Fruit fly (Drosophila melanogaster) whole organism, prepupa: Measurements from ENCODE around the gene PolG1.

Experiments
- CG10631 ChIP-seq: fragments of 200-800 bp; sonication (Bioruptor generic); optimal IDR thresholded peaks from 2 replicates; lab custom pipeline; 2016; ENCODE audit warnings: missing biosample characterization, missing genetic modification characterization
- CG11294 ChIP-seq: fragments of 200-800 bp; sonication (Bioruptor generic); IDR thresholded peaks from 2 replicates; pipeline ENCODE4 v1.3.6; 2022; ENCODE audit warnings: missing biosample characterization, missing genetic modification characterization
- CG1621 ChIP-seq: fragments of 200-800 bp; sonication (Bioruptor generic); optimal IDR thresholded peaks from 3 replicates; lab custom pipeline; 2018; ENCODE audit warnings: missing biosample characterization, mild to moderate bottlenecking, missing genetic modification characterization
- CG32006 ChIP-seq: fragments of 200-800 bp; sonication (Bioruptor generic); optimal IDR thresholded peaks from 3 replicates; lab custom pipeline; 2017; ENCODE audit warnings: missing biosample characterization, mild to moderate bottlenecking, missing genetic modification characterization
- CG34406 ChIP-seq: fragments of 200-800 bp; sonication (Bioruptor generic); optimal IDR thresholded peaks from 3 replicates; lab custom pipeline; 2016; ENCODE audit warnings: missing biosample characterization, missing genetic modification characterization
- CG3919 ChIP-seq: fragments of 200-800 bp; sonication (Bioruptor generic); optimal IDR thresholded peaks from 3 replicates; lab custom pipeline; 2016; ENCODE audit warnings: missing biosample characterization, missing genetic modification characterization
- CG4318 ChIP-seq: fragments of 200-800 bp; sonication (Bioruptor generic); optimal IDR thresholded peaks from 3 replicates; lab custom pipeline; 2017; ENCODE audit warnings: missing biosample characterization, mild to moderate bottlenecking, missing genetic modification characterization
- CG6276 ChIP-seq: fragments of 200-800 bp; sonication (Bioruptor generic); optimal IDR thresholded peaks from 2 replicates; lab custom pipeline; 2017; ENCODE audit warnings: missing biosample characterization, mild to moderate bottlenecking, missing genetic modification characterization
- CG6854 ChIP-seq: fragments of 200-800 bp; sonication (Bioruptor generic); optimal IDR thresholded peaks from 2 replicates; lab custom pipeline; 2017; ENCODE audit warnings: missing biosample characterization, mild to moderate bottlenecking, missing genetic modification characterization
- CG7368 ChIP-seq: fragments of 200-800 bp; sonication (Bioruptor generic); optimal IDR thresholded peaks from 3 replicates; lab custom pipeline; 2016; ENCODE audit warnings: missing biosample characterization, missing genetic modification characterization
- CG8119 ChIP-seq: fragments of 200-800 bp; sonication (Bioruptor generic); IDR thresholded peaks from 3 replicates; pipeline ENCODE4 v1.3.6; 2022; ENCODE audit warnings: missing biosample characterization, missing genetic modification characterization
- CG8319 ChIP-seq: fragments of 200-800 bp; sonication (Bioruptor generic); optimal IDR thresholded peaks from 3 replicates; lab custom pipeline; 2016; ENCODE audit warnings: missing biosample characterization, missing genetic modification characterization
- CG8632 ChIP-seq: fragments of 200-800 bp; sonication (Bioruptor generic); optimal IDR thresholded peaks from 3 replicates; lab custom pipeline; 2016; ENCODE audit warnings: missing biosample characterization, missing genetic modification characterization
- CG9139 ChIP-seq: fragments of 200-800 bp; sonication (Bioruptor generic); optimal IDR thresholded peaks from 3 replicates; lab custom pipeline; 2017; ENCODE audit warnings: missing biosample characterization, mild to moderate bottlenecking, missing genetic modification characterization
- Eip75B ChIP-seq: fragments of 200-800 bp; sonication (Bioruptor generic); optimal IDR thresholded peaks from 3 replicates; lab custom pipeline; 2016; ENCODE audit warnings: missing biosample characterization, missing genetic modification characterization
- Eip78C ChIP-seq: fragments of 200-800 bp; sonication (Bioruptor generic); peaks from one replicate; lab custom pipeline; 2016; ENCODE audit warnings: missing biosample characterization, missing genetic modification characterization
- Eip93F ChIP-seq: fragments of 200-800 bp; sonication (Bioruptor generic); optimal IDR thresholded peaks from 2 replicates; lab custom pipeline; 2016; ENCODE audit warnings: missing biosample characterization, mild to moderate bottlenecking, missing genetic modification characterization
- Gug ChIP-seq: fragments of 200-800 bp; sonication (Bioruptor generic); IDR thresholded peaks from 2 replicates; pipeline ENCODE4 v1.3.6; 2022; ENCODE audit warnings: missing biosample characterization, missing genetic modification characterization
- Hr39 ChIP-seq: fragments of 200-800 bp; sonication (Bioruptor generic); optimal IDR thresholded peaks from 2 replicates; lab custom pipeline; 2016; ENCODE audit warnings: missing biosample characterization, missing genetic modification characterization
- Hr4 ChIP-seq: fragments of 200-800 bp; sonication (Bioruptor generic); optimal IDR thresholded peaks from 3 replicates; lab custom pipeline; 2016; ENCODE audit warnings: missing biosample characterization, missing genetic modification characterization
- Lpt ChIP-seq: fragments of 200-800 bp; sonication (Bioruptor generic); optimal IDR thresholded peaks from 3 replicates; lab custom pipeline; 2016; ENCODE audit warnings: missing biosample characterization, missing genetic modification characterization
- Met ChIP-seq: fragments of 200-800 bp; sonication (Bioruptor generic); optimal IDR thresholded peaks from 3 replicates; lab custom pipeline; 2016; ENCODE audit warnings: missing biosample characterization, missing genetic modification characterization
- OdsH ChIP-seq: fragments of 200-800 bp; sonication (Bioruptor generic); optimal IDR thresholded peaks from 3 replicates; lab custom pipeline; 2016; ENCODE audit warnings: missing biosample characterization, missing genetic modification characterization
- Smox ChIP-seq: fragments of 200-800 bp; sonication (Bioruptor generic); optimal IDR thresholded peaks from 3 replicates; lab custom pipeline; 2016; ENCODE audit warnings: missing biosample characterization, missing genetic modification characterization
- Sox102F ChIP-seq: fragments of 200-800 bp; sonication (Bioruptor generic); optimal IDR thresholded peaks from 2 replicates; lab custom pipeline; 2016; ENCODE audit warnings: missing biosample characterization, mild to moderate bottlenecking, missing genetic modification characterization
- Sox14 ChIP-seq: fragments of 200-800 bp; sonication (Bioruptor generic); optimal IDR thresholded peaks from 3 replicates; lab custom pipeline; 2016; ENCODE audit warnings: missing biosample characterization, missing genetic modification characterization
- Sox15 ChIP-seq: fragments of 200-800 bp; sonication (Bioruptor generic); optimal IDR thresholded peaks from 3 replicates; lab custom pipeline; 2016; ENCODE audit warnings: missing biosample characterization, missing genetic modification characterization
- cyc ChIP-seq: fragments of 200-800 bp; sonication (Bioruptor generic); optimal IDR thresholded peaks from 3 replicates; lab custom pipeline; 2016; ENCODE audit warnings: missing biosample characterization, missing genetic modification characterization
- eg ChIP-seq: fragments of 200-800 bp; sonication (Bioruptor generic); IDR thresholded peaks from 3 replicates; pipeline ENCODE4 v1.3.6; 2022; ENCODE audit warnings: missing biosample characterization, missing genetic modification characterization
- esn ChIP-seq: fragments of 200-800 bp; sonication (Bioruptor generic); optimal IDR thresholded peaks from 2 replicates; lab custom pipeline; 2016; ENCODE audit warnings: missing biosample characterization, mild to moderate bottlenecking, missing genetic modification characterization, moderate library complexity
- fd85E ChIP-seq: fragments of 200-800 bp; sonication (Bioruptor generic); optimal IDR thresholded peaks from 3 replicates; lab custom pipeline; 2016; ENCODE audit warnings: missing biosample characterization, missing genetic modification characterization
- fkh ChIP-seq: fragments of 200-800 bp; sonication (Bioruptor generic); optimal IDR thresholded peaks from 3 replicates; lab custom pipeline; 2017; ENCODE audit warnings: missing biosample characterization, mild to moderate bottlenecking, missing genetic modification characterization, moderate library complexity
- net ChIP-seq: fragments of 200-800 bp; sonication (Bioruptor generic); optimal IDR thresholded peaks from 3 replicates; lab custom pipeline; 2016; ENCODE audit warnings: missing biosample characterization, missing genetic modification characterization
- salr ChIP-seq, 2 experiments: fragments of 200-800 bp; sonication (Bioruptor generic); optimal IDR thresholded peaks; 3 replicates each; lab custom pipeline; 2016 to 2018; ENCODE audit warnings: missing biosample characterization in 2 of 2, missing genetic modification characterization in 2 of 2, mild to moderate bottlenecking in 1 of 2
- spab ChIP-seq: fragments of 200-800 bp; sonication (Bioruptor generic); optimal IDR thresholded peaks from 2 replicates; lab custom pipeline; 2017; ENCODE audit warnings: missing biosample characterization, mild to moderate bottlenecking, missing genetic modification characterization, missing genetic modification reagents
- ss ChIP-seq, 2 experiments: fragments of 200-800 bp; sonication (Bioruptor generic); optimal IDR thresholded peaks; 2 replicates in 1 of 2; 3 replicates in 1 of 2; lab custom pipeline; 2017 to 2018; ENCODE audit warnings: mild to moderate bottlenecking in 2 of 2, missing biosample characterization in 2 of 2, missing genetic modification characterization in 2 of 2, moderate library complexity in 1 of 2
- svp ChIP-seq: fragments of 200-800 bp; sonication (Bioruptor generic); peaks from one replicate; lab custom pipeline; 2016; ENCODE audit warnings: missing biosample characterization, missing genetic modification characterization
- topi ChIP-seq: fragments of 200-800 bp; sonication (Bioruptor generic); optimal IDR thresholded peaks from 3 replicates; lab custom pipeline; 2016; ENCODE audit warnings: missing biosample characterization, missing genetic modification characterization

PolG1 gene

dm6 chr2L:13827557-13827956, at the start of gene PolG1:
Gene PolG1 (minus strand): TSS chr2L:13827772.
- TF ChIP-seq CG8119 (GFP tag; lab: Robert Waterston, UW) (no peak), CG1621 (tag; lab: Kevin White, UChicago) (peak; percentile 77)

dm6 chr2L:13876698-13877097, 49.1 kb upstream of the PolG1 start:
- TF ChIP-seq Eip78C (GFP tag; lab: Kevin White, UChicago) (peak; percentile 46), esn (GFP tag; lab: Kevin White, UChicago) (peak; percentile 4), OdsH (GFP tag; lab: Kevin White, UChicago) (peak; percentile 3), CG7368 (no peak)

- TF ChIP-seq cyc (GFP tag; lab: Kevin White, UChicago) (no peak), CG1621 (tag; lab: Kevin White, UChicago) (no peak), esn (GFP tag; lab: Kevin White, UChicago) (no peak), CG4318 (no peak), CG3919 (GFP tag; lab: Kevin White, UChicago) (no peak), Sox102F (no peak), ss (GFP tag; optimal IDR thresholded peaks at IDR 0.05; lab: Kevin White, UChicago) (no peak), CG32006 (GFP tag; lab: Kevin White, UChicago) (no peak), eg (GFP tag; lab: Robert Waterston, UW) (no peak), CG8319 (GFP tag; lab: Kevin White, UChicago) (no peak), spab (GFP tag; lab: Kevin White, UChicago) (no peak), Met (GFP tag; lab: Kevin White, UChicago) (no peak), CG11294 (no peak)
- TF ChIP-seq, all 60 proteins: peak for 0
Observed at dm6 chr2L:13873147-13873546, 45.6 kb upstream of the PolG1 start.

- TF ChIP-seq Sox14 (no peak), ss (GFP tag; optimal IDR thresholded peaks at IDR 0.05; lab: Kevin White, UChicago) (peak in 1 of 2 experiments; percentile 67)
Observed at dm6 chr2L:13869400-13869799, 41.8 kb upstream of the PolG1 start.

dm6 chr2L:13867653-13868052, 40.1 kb upstream of the PolG1 start:
- no peak for TF ChIP-seq Hr4 (GFP tag; lab: Kevin White, UChicago)
- no peak for TF ChIP-seq spab (GFP tag; lab: Kevin White, UChicago)
- TF ChIP-seq CG8632 (GFP tag; lab: Kevin White, UChicago): no peak
- TF ChIP-seq Smox (GFP tag; lab: Kevin White, UChicago): no peak
- no peak for TF ChIP-seq Eip93F
- TF ChIP-seq CG6276 (GFP tag; lab: Kevin White, UChicago): no peak
- no peak for TF ChIP-seq Eip75B
- TF ChIP-seq svp (GFP tag; lab: Kevin White, UChicago): no peak
- no peak for TF ChIP-seq net (GFP tag; lab: Kevin White, UChicago)
- no peak for TF ChIP-seq eg (GFP tag; lab: Robert Waterston, UW)
- no peak for TF ChIP-seq Sox15 (GFP tag; lab: Kevin White, UChicago)
- no peak for TF ChIP-seq Gug (GFP tag; lab: Robert Waterston, UW)
- TF ChIP-seq CG10631 (GFP tag; lab: Kevin White, UChicago): no peak
- TF ChIP-seq CG7368: no peak
- no peak for TF ChIP-seq OdsH (GFP tag; lab: Kevin White, UChicago)
- TF ChIP-seq CG3919 (GFP tag; lab: Kevin White, UChicago): no peak
- no peak for TF ChIP-seq ss (GFP tag; optimal IDR thresholded peaks at IDR 0.05; lab: Kevin White, UChicago)
- TF ChIP-seq CG9139 (GFP tag; lab: Kevin White, UChicago): no peak
- TF ChIP-seq, all 60 proteins: peak for 0

dm6 chr2L:13851098-13851497, 23.5 kb upstream of the PolG1 start:
- TF ChIP-seq fkh (no peak), CG34406 (no peak), Hr39 (GFP tag; lab: Kevin White, UChicago) (no peak), CG3919 (GFP tag; lab: Kevin White, UChicago) (no peak), fd85E (GFP tag; lab: Kevin White, UChicago) (no peak), Hr4 (GFP tag; lab: Kevin White, UChicago) (no peak), salr (GFP tag; optimal IDR thresholded peaks at IDR 0.05; lab: Kevin White, UChicago) (no peak), net (GFP tag; lab: Kevin White, UChicago) (no peak), Gug (GFP tag; lab: Robert Waterston, UW) (no peak), CG32006 (GFP tag; lab: Kevin White, UChicago) (no peak), spab (GFP tag; lab: Kevin White, UChicago) (no peak), Lpt (GFP tag; lab: Kevin White, UChicago) (no peak), CG11294 (no peak), CG4318 (no peak), topi (GFP tag; lab: Kevin White, UChicago) (no peak), CG6854 (GFP tag; lab: Kevin White, UChicago) (no peak), CG9139 (GFP tag; lab: Kevin White, UChicago) (no peak), Sox102F (no peak)
